Worm (Caenorhabditis elegans) whole organism, L4 larva: ENCODE data around the gene F11D11.12.

Experiments
- attf-4 ChIP-seq: sonication (generic microtip); optimal IDR thresholded peaks from 3 replicates; lab custom pipeline; 2017; ENCODE audit warnings: missing biosample characterization, missing genetic modification characterization
- ceh-32 ChIP-seq: sonication (generic microtip); optimal IDR thresholded peaks from 2 replicates; lab custom pipeline; 2016; ENCODE audit warnings: mild to moderate bottlenecking, missing genetic modification characterization, missing compliant biosample characterization; ENCODE audit not compliant: poor library complexity
- cey-2 ChIP-seq: sonication (generic microtip); optimal IDR thresholded peaks from 3 replicates; lab custom pipeline; 2017; ENCODE audit warnings: missing genetic modification characterization, mild to moderate bottlenecking, missing compliant biosample characterization, antibody characterized with exemption, borderline replicate concordance; ENCODE audit not compliant: insufficient read depth
- dpl-1 ChIP-seq: fragments of 150-350 bp; optimal IDR thresholded peaks from 2 replicates; lab custom pipeline; 2014; ENCODE audit warnings: missing biosample characterization, missing genetic modification reagents, missing genetic modification characterization
- lin-15B ChIP-seq: fragments of 150-350 bp; sonication (generic microtip); optimal IDR thresholded peaks from 3 replicates; lab custom pipeline; 2014; ENCODE audit warnings: missing biosample characterization, missing genetic modification characterization
- nhr-28 ChIP-seq: fragments of 150-350 bp; optimal IDR thresholded peaks from 2 replicates; lab custom pipeline; 2014; ENCODE audit warnings: missing biosample characterization, missing genetic modification characterization
- pqm-1 ChIP-seq: sonication (generic microtip); optimal IDR thresholded peaks from 2 replicates; lab custom pipeline; 2017; ENCODE audit warnings: missing biosample characterization, missing genetic modification characterization
- snpc-4 ChIP-seq: fragments of 150-350 bp; optimal IDR thresholded peaks from 2 replicates; lab custom pipeline; 2014; ENCODE audit warnings: missing biosample characterization, missing genetic modification characterization
- spr-3 ChIP-seq: fragments of 200-800 bp; sonication (Bioruptor generic); optimal IDR thresholded peaks from 2 replicates; lab custom pipeline; 2018; ENCODE audit warnings: mild to moderate bottlenecking, missing genetic modification characterization, missing compliant biosample characterization
- ztf-11 ChIP-seq: fragments of 150-350 bp; optimal IDR thresholded peaks from 2 replicates; lab custom pipeline; 2014; ENCODE audit warnings: missing biosample characterization, missing genetic modification characterization

- no peak for TF ChIP-seq cey-2
- no peak for TF ChIP-seq nhr-28 (tag; lab: Kevin White, UChicago)
- no peak for TF ChIP-seq attf-4 (tag; lab: Kevin White, UChicago)
- no peak for TF ChIP-seq spr-3 (GFP tag; lab: Kevin White, UChicago)
- TF ChIP-seq snpc-4 (tag; lab: Kevin White, UChicago): no peak
- no peak for TF ChIP-seq pqm-1 (tag; lab: Kevin White, UChicago)
- TF ChIP-seq ceh-32 (tag; lab: Kevin White, UChicago): no peak
- TF ChIP-seq ztf-11 (tag; lab: Kevin White, UChicago): no peak
- TF ChIP-seq dpl-1 (GFP tag; lab: Kevin White, UChicago): no peak
- no peak for TF ChIP-seq lin-15B (tag; lab: Kevin White, UChicago)
These were observed 40.2 kb upstream of the F11D11.12 start, which contains the start of gene nhr-231 for ce11 chrV:18790658-18791057.
